Fruit fly (Drosophila melanogaster): Measurements from ENCODE around the gene mew.
A peak's percentile ranks its signal among the peaks of the same experiment; 100 is the strongest.

The mew gene

DNA sequence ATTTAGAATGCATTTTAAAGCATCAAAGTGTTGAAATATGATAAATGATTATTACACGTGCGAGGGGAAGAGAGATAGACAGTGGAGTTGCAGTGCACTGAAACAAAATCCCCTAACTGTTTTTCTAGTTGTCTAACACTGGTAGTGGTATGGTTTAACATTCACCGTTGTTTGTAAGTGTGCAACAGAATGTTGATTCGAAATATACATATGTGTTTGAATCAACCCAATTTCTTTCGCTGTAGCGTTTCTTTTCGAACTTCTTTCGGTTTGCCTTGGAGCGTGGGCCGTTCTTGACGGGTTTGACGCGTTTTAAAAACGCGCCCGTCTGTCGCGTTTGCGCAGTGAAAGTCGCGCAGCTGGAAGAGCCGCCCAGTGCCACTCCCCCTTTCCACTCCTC is 37.0 kb downstream of the mew start (continued):
- TF ChIP-seq CG7928 (GFP tag; optimal IDR thresholded peaks at IDR 0.05) (no peak), CG8924 (tag; optimal IDR thresholded peaks at IDR 0.05) (no peak), sens (GFP tag) (peak; percentile 74), CG9215 (GFP tag; IDR thresholded peaks at IDR 0.05) (no peak), Bdp1 (GFP tag; optimal IDR thresholded peaks at IDR 0.05) (no peak), Mes4 (GFP tag; optimal IDR thresholded peaks at IDR 0.05) (no peak), CG15601 (tag; optimal IDR thresholded peaks at IDR 0.05) (peak; percentile 32), CG18262 (tag; optimal IDR thresholded peaks at IDR 0.05) (no peak), so (GFP tag; IDR thresholded peaks at IDR 0.05) (no peak), CG8359 (GFP tag; optimal IDR thresholded peaks at IDR 0.05; ENCODE audit: borderline replicate concordance) (peak; percentile 94), trh (GFP tag; optimal IDR thresholded peaks at IDR 0.05) (no peak), CG17361 (GFP tag; IDR thresholded peaks at IDR 0.05) (no peak), CG17829 (tag; optimal IDR thresholded peaks at IDR 0.05) (peak; percentile 12), CG14667 (GFP tag; IDR thresholded peaks at IDR 0.05) (no peak), CG34422 (GFP tag; IDR thresholded peaks at IDR 0.05) (0 out of 3 replicates have a peak, but pooled peaks have one; percentile 22), Poxn (GFP tag; IDR thresholded peaks at IDR 0.05) (no peak), stc (GFP tag; IDR thresholded peaks at IDR 0.05) (no peak), nau (GFP tag; optimal IDR thresholded peaks at IDR 0.05) (no peak), CG10543 (GFP tag; optimal IDR thresholded peaks at IDR 0.05) (no peak), fd3F (GFP tag; optimal IDR thresholded peaks at IDR 0.05) (no peak), lov (optimal IDR thresholded peaks at IDR 0.05) (no peak), lov (GFP tag; IDR thresholded peaks at IDR 0.05) (no peak), HLH3B (GFP tag; IDR thresholded peaks at IDR 0.05) (peak; percentile 44), CG7745 (tag; optimal IDR thresholded peaks at IDR 0.05) (no peak), tna (GFP tag; IDR thresholded peaks at IDR 0.05; ENCODE audit: partially characterized antibody) (no peak), scrt (GFP tag; optimal IDR thresholded peaks at IDR 0.05) (no peak), da (GFP tag; optimal IDR thresholded peaks at IDR 0.05) (no peak), ham (GFP tag; IDR thresholded peaks at IDR 0.05) (no peak), D (optimal IDR thresholded peaks at IDR 0.05) (no peak), D (GFP tag; optimal IDR thresholded peaks at IDR 0.05) (peak; percentile 18), CG2129 (GFP tag; IDR thresholded peaks at IDR 0.05; ENCODE audit: partially characterized antibody) (no peak), CG30020 (tag; optimal IDR thresholded peaks at IDR 0.05) (no peak), CG3726 (GFP tag; IDR thresholded peaks at IDR 0.05) (no peak), kni (GFP tag; optimal IDR thresholded peaks at IDR 0.05) (no peak), CkIIα-i1 (GFP tag; IDR thresholded peaks at IDR 0.05) (no peak), Side (GFP tag; optimal IDR thresholded peaks at IDR 0.05) (no peak), NC2β (GFP tag; optimal IDR thresholded peaks at IDR 0.05) (no peak), cg (GFP tag; optimal IDR thresholded peaks at IDR 0.05) (no peak), pita (GFP tag; optimal IDR thresholded peaks at IDR 0.05) (no peak), CG6854 (GFP tag; optimal IDR thresholded peaks at IDR 0.05) (no peak), ken (GFP tag; IDR thresholded peaks at IDR 0.05) (no peak), CG6689 (GFP tag; IDR thresholded peaks at IDR 0.05) (0 out of 2 replicates have a peak, but pooled peaks have one; percentile 16), bcd (GFP tag; optimal IDR thresholded peaks at IDR 0.05) (no peak), vvl (GFP tag; IDR thresholded peaks at IDR 0.05) (peak; percentile 47; the same call in 1 of the 2 replicates), peb (GFP tag; IDR thresholded peaks at IDR 0.05) (no peak), tgo (GFP tag; IDR thresholded peaks at IDR 0.05) (no peak), dimm (GFP tag; IDR thresholded peaks at IDR 0.05) (no peak), ftz-f1 (GFP tag; optimal IDR thresholded peaks at IDR 0.05) (no peak), CG2712 (tag; optimal IDR thresholded peaks at IDR 0.05) (peak; percentile 38), dan (GFP tag; IDR thresholded peaks at IDR 0.05) (no peak), btn (GFP tag; optimal IDR thresholded peaks at IDR 0.05) (no peak), Dip2 (GFP tag; IDR thresholded peaks at IDR 0.05) (no peak), CG6254 (GFP tag; optimal IDR thresholded peaks at IDR 0.05) (peak; percentile 31)
